Worm (Caenorhabditis elegans): ENCODE results near the gene F41E6.1.

DNA sequence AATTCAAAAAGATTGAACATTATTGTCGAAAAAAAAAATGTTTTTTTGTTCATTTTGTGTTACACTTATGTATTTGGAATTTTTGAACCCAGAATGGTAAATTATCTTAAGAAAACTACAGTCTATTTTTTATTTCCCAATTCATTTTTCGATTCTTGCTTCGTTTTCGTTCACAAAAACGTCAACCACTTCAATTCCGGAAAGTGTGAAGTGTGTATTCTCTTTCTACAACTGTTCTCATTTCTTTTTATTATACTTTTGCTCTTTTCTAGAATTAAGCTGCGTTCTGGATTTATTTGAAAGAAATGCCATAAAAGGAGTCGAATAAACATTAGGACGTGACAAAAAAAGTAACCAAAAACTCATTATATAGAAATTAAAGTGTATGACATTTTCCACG, at the start of gene F41E6.1:
- no peak for TF ChIP-seq elt-3 (tag; optimal IDR thresholded peaks at IDR 0.05)
- TF ChIP-seq fos-1 (tag; optimal IDR thresholded peaks at IDR 0.05): no peak
- TF ChIP-seq skn-1 (tag; optimal IDR thresholded peaks at IDR 0.05): no peak
- no peak for TF ChIP-seq mdl-1 (tag; optimal IDR thresholded peaks at IDR 0.05)
- no peak for TF ChIP-seq daf-12 (tag; optimal IDR thresholded peaks at IDR 0.05)
- TF ChIP-seq pha-4 (tag; optimal IDR thresholded peaks at IDR 0.05): no peak
- TF ChIP-seq ama-1 (optimal IDR thresholded peaks at IDR 0.05): no peak
- no peak for TF ChIP-seq snpc-4 (tag; optimal IDR thresholded peaks at IDR 0.05)
- no peak for TF ChIP-seq nhr-77 (tag; optimal IDR thresholded peaks at IDR 0.05)
- no peak for TF ChIP-seq egl-5 (tag; optimal IDR thresholded peaks at IDR 0.05)

Measured in whole organism, L3 larva.